Worm (Caenorhabditis elegans) whole organism, L2 larva: Measurements from ENCODE around the gene nlp-76.

Source experiments
- C34F6.9 ChIP-seq: fragments of 150-350 bp; optimal IDR thresholded peaks from 2 replicates; lab custom pipeline; 2014; ENCODE audit warnings: missing biosample characterization, missing genetic modification characterization
- Y55F3AM.14 ChIP-seq: fragments of 200-800 bp; sonication (Bioruptor generic); optimal IDR thresholded peaks from 2 replicates; lab custom pipeline; 2018; ENCODE audit warnings: mild to moderate bottlenecking, missing genetic modification characterization, missing compliant biosample characterization
- aly-2 ChIP-seq: fragments of 150-350 bp; optimal IDR thresholded peaks from 2 replicates; lab custom pipeline; 2014; ENCODE audit warnings: missing biosample characterization, missing genetic modification characterization
- ama-1 ChIP-seq: fragments of 150-350 bp; optimal IDR thresholded peaks from 2 replicates; lab custom pipeline; 2018; ENCODE audit warnings: inconsistent platforms
- blmp-1 ChIP-seq: sonication (generic microtip); optimal IDR thresholded peaks from 2 replicates; lab custom pipeline; 2017; ENCODE audit warnings: missing genetic modification characterization, mild to moderate bottlenecking, missing compliant biosample characterization, antibody characterized with exemption, moderate library complexity; ENCODE audit not compliant: insufficient read depth
- crh-2 ChIP-seq: sonication (generic microtip); optimal IDR thresholded peaks from 2 replicates; lab custom pipeline; 2017; ENCODE audit warnings: missing biosample characterization, missing genetic modification characterization
- dmd-4 ChIP-seq: sonication (generic microtip); optimal IDR thresholded peaks from 2 replicates; lab custom pipeline; 2017; ENCODE audit warnings: missing biosample characterization, missing genetic modification characterization
- egl-27 ChIP-seq: sonication (generic microtip); optimal IDR thresholded peaks from 3 replicates; lab custom pipeline; 2017; ENCODE audit warnings: missing biosample characterization, missing genetic modification reagents, missing genetic modification characterization
- elt-3 ChIP-seq: sonication (generic microtip); optimal IDR thresholded peaks from 2 replicates; lab custom pipeline; 2017; ENCODE audit warnings: missing biosample characterization, missing genetic modification characterization
- fos-1 ChIP-seq: fragments of 150-350 bp; optimal IDR thresholded peaks from 2 replicates; lab custom pipeline; 2014; ENCODE audit warnings: missing biosample characterization, missing genetic modification characterization
- lin-11 ChIP-seq: fragments of 150-350 bp; sonication (generic microtip); optimal IDR thresholded peaks from 2 replicates; lab custom pipeline; 2014; ENCODE audit warnings: missing biosample characterization, missing genetic modification characterization, inconsistent platforms, mixed read lengths
- lin-13 ChIP-seq: fragments of 150-350 bp; optimal IDR thresholded peaks from 2 replicates; lab custom pipeline; 2014; ENCODE audit warnings: missing biosample characterization, missing genetic modification reagents, missing genetic modification characterization
- lsy-2 ChIP-seq, 2 experiments: fragments of 150-350 bp in 1 of 2; sonication (generic microtip) in 1 of 2; optimal IDR thresholded peaks; 2 replicates each; lab custom pipeline; 2014 to 2017; ENCODE audit warnings: missing biosample characterization in 2 of 2, missing genetic modification characterization in 2 of 2
- mab-5 ChIP-seq: fragments of 150-350 bp; optimal IDR thresholded peaks from 2 replicates; lab custom pipeline; 2014; ENCODE audit warnings: missing biosample characterization, missing genetic modification characterization
- mbf-1 ChIP-seq: sonication (generic microtip); optimal IDR thresholded peaks from 2 replicates; lab custom pipeline; 2017; ENCODE audit warnings: missing biosample characterization, missing genetic modification characterization
- mdl-1 ChIP-seq, 2 experiments: fragments of 150-350 bp in 1 of 2; sonication (generic microtip) in 1 of 2; optimal IDR thresholded peaks; 2 replicates each; lab custom pipeline; 2017; ENCODE audit warnings: missing biosample characterization in 2 of 2, missing genetic modification characterization in 2 of 2
- nhr-11 ChIP-seq: fragments of 150-350 bp; optimal IDR thresholded peaks from 2 replicates; lab custom pipeline; 2014; ENCODE audit warnings: missing biosample characterization, missing genetic modification characterization
- nhr-12 ChIP-seq: fragments of 150-350 bp; optimal IDR thresholded peaks from 2 replicates; lab custom pipeline; 2014; ENCODE audit warnings: missing biosample characterization, missing genetic modification characterization
- nhr-129 ChIP-seq: fragments of 150-350 bp; optimal IDR thresholded peaks from 2 replicates; lab custom pipeline; 2014; ENCODE audit warnings: missing biosample characterization, missing genetic modification characterization
- nhr-23 ChIP-seq: fragments of 150-350 bp; optimal IDR thresholded peaks from 2 replicates; lab custom pipeline; 2014; ENCODE audit warnings: missing biosample characterization, missing genetic modification reagents, missing genetic modification characterization
- nhr-237 ChIP-seq: fragments of 150-350 bp; optimal IDR thresholded peaks from 2 replicates; lab custom pipeline; 2014; ENCODE audit warnings: missing biosample characterization, missing genetic modification characterization
- nhr-25 ChIP-seq: fragments of 150-350 bp; sonication (generic microtip); optimal IDR thresholded peaks from 3 replicates; lab custom pipeline; 2014; ENCODE audit warnings: missing biosample characterization, missing genetic modification characterization
- nhr-6 ChIP-seq: fragments of 150-350 bp; optimal IDR thresholded peaks from 2 replicates; lab custom pipeline; 2014; ENCODE audit warnings: missing biosample characterization, missing genetic modification characterization
- peb-1 ChIP-seq: fragments of 150-350 bp; optimal IDR thresholded peaks from 2 replicates; lab custom pipeline; 2014; ENCODE audit warnings: missing biosample characterization, missing genetic modification characterization
- sem-4 ChIP-seq: fragments of 150-350 bp; optimal IDR thresholded peaks from 2 replicates; lab custom pipeline; 2014; ENCODE audit warnings: missing biosample characterization, missing genetic modification reagents, missing genetic modification characterization
- skn-1 ChIP-seq: sonication (generic microtip); optimal IDR thresholded peaks from 2 replicates; lab custom pipeline; 2017; ENCODE audit warnings: missing biosample characterization, missing genetic modification characterization
- sma-3 ChIP-seq: sonication (generic microtip); optimal IDR thresholded peaks from 2 replicates; lab custom pipeline; 2016; ENCODE audit warnings: missing genetic modification reagents, missing genetic modification characterization, missing compliant biosample characterization
- sma-9 ChIP-seq, 2 experiments: fragments of 150-350 bp in 1 of 2; sonication (generic microtip) in 1 of 2; optimal IDR thresholded peaks; 2 replicates each; lab custom pipeline; 2014 to 2016; ENCODE audit warnings: missing genetic modification characterization in 2 of 2, mild to moderate bottlenecking in 1 of 2, missing biosample characterization in 1 of 2, missing compliant biosample characterization in 1 of 2, missing genetic modification reagents in 1 of 2, moderate library complexity in 1 of 2
- snpc-4 ChIP-seq: fragments of 150-350 bp; optimal IDR thresholded peaks from 2 replicates; lab custom pipeline; 2014; ENCODE audit warnings: missing biosample characterization, missing genetic modification characterization
- unc-39 ChIP-seq: fragments of 150-350 bp; optimal IDR thresholded peaks from 2 replicates; lab custom pipeline; 2014; ENCODE audit warnings: missing biosample characterization, missing genetic modification characterization
- unc-62 ChIP-seq: fragments of 150-350 bp; optimal IDR thresholded peaks from 2 replicates; lab custom pipeline; 2014; ENCODE audit warnings: missing biosample characterization, missing genetic modification reagents, missing genetic modification characterization
- zag-1 ChIP-seq: fragments of 150-350 bp; optimal IDR thresholded peaks from 2 replicates; lab custom pipeline; 2014; ENCODE audit warnings: missing biosample characterization, missing genetic modification characterization
- ztf-1 ChIP-seq: fragments of 200-800 bp; sonication (Bioruptor generic); conservative IDR thresholded peaks from 2 replicates; pipeline ENCODE4 v1.3.6; 2022; ENCODE audit warnings: missing genetic modification characterization, missing compliant biosample characterization
- ztf-4 ChIP-seq: fragments of 150-350 bp; optimal IDR thresholded peaks from 2 replicates; lab custom pipeline; 2014; ENCODE audit warnings: missing biosample characterization, missing genetic modification characterization

Gene nlp-76

DNA sequence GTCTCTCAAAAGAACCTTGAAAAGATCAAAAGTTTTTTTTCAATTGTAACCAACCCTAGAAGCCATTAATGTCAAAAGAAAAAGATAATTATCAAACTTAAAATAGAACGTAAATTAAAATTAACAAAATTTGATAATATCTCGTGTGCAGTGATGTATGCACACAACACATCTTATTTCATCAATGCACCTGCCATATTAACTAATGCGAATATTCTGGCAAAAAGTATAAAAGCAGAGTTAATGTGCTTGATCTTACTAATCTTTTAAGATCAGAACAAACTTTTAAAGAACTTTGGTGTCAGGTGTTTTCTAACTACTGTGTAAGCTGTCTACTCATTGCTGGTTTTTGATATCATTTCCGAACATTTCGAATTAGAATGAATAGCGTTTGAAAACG is 39.0 kb upstream of the nlp-76 start:
- TF ChIP-seq lsy-2 (tag; optimal IDR thresholded peaks at IDR 0.05; lab: Kevin White, UChicago) (no peak), zag-1 (tag; lab: Kevin White, UChicago) (no peak), ztf-4 (tag; lab: Kevin White, UChicago) (no peak), aly-2 (tag; lab: Kevin White, UChicago) (no peak), mdl-1 (tag; optimal IDR thresholded peaks at IDR 0.05; lab: Kevin White, UChicago) (no peak), elt-3 (no peak), sma-3 (no peak), unc-62 (GFP tag; lab: Kevin White, UChicago) (no peak)

DNA sequence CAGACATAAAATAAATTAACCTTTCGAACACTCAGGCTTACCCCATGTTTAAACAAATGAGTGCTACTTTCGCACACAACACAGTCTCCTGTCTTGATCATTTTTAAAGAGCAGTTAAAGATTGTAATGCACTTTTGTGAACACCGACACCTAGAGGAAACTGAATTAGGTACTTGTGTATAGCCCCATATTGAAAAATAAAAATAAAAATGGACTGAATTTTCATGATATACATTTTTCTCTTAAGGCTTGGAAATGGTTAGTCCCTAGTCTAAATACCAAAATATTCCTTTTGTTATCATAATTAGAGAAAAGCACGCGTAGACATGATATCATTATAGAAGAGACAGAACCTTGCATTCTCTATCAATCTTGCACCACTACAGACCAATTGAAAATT is 38.3 kb upstream of the nlp-76 start, which contains the start of gene nhr-214:
Gene nhr-214, minus strand, starts transcription at position 101 of the 400 bp plus-strand sequence.
- TF ChIP-seq mab-5 (no peak), ztf-4 (tag; lab: Kevin White, UChicago) (no peak), blmp-1 (tag; lab: Kevin White, UChicago) (no peak), C34F6.9 (tag; lab: Kevin White, UChicago) (no peak), nhr-23 (no peak), ama-1 (lab: Kevin White, UChicago) (no peak), dmd-4 (tag; lab: Kevin White, UChicago) (no peak), peb-1 (tag; lab: Kevin White, UChicago) (no peak), sma-9 (GFP tag; optimal IDR thresholded peaks at IDR 0.05; lab: Kevin White, UChicago) (no peak), sma-9 (tag; optimal IDR thresholded peaks at IDR 0.05; lab: Kevin White, UChicago) (no peak), lin-13 (no peak), nhr-12 (tag; lab: Kevin White, UChicago) (no peak), nhr-237 (tag; lab: Kevin White, UChicago) (no peak), ztf-1 (GFP tag; lab: Robert Waterston, UW) (no peak), snpc-4 (tag; lab: Kevin White, UChicago) (no peak), egl-27 (tag; lab: Kevin White, UChicago) (no peak), nhr-6 (tag; lab: Kevin White, UChicago) (no peak), lin-11 (tag; lab: Kevin White, UChicago) (no peak), nhr-129 (tag; lab: Kevin White, UChicago) (no peak), skn-1 (tag; lab: Kevin White, UChicago) (no peak), mbf-1 (tag; lab: Kevin White, UChicago) (no peak)
- TF ChIP-seq, all 48 proteins: peak for 0

DNA sequence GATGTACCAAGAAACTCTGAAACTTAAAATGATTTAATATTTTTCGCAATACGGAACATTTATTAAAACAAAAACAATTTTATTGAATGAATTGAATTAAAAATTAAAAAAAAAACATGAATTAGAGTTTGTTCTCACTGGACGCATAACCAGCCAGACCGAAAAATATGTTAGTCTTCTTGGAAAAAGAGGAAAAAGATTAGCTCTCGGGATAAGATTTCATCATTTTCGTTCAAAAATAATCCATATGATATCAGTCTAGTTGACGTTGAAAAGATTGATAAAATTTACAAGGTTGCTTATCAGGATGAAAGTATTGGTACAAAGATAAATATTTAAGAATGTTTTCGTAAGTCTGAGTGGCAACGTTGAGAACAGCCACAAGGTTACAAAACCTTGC is 36.8 kb upstream of the nlp-76 start, which contains the start of gene nhr-26:
Gene nhr-26, minus strand, starts transcription at position 10 of the 400 bp plus-strand sequence.
- TF ChIP-seq nhr-11 (no peak), blmp-1 (tag; lab: Kevin White, UChicago) (no peak), sem-4 (no peak), Y55F3AM.14 (GFP tag; lab: Kevin White, UChicago) (no peak), nhr-25 (tag; lab: Kevin White, UChicago) (no peak), unc-39 (tag; lab: Kevin White, UChicago) (no peak), unc-62 (GFP tag; lab: Kevin White, UChicago) (no peak), lin-13 (no peak), nhr-12 (tag; lab: Kevin White, UChicago) (no peak), nhr-237 (tag; lab: Kevin White, UChicago) (no peak), fos-1 (tag; lab: Kevin White, UChicago) (no peak), lsy-2 (tag; optimal IDR thresholded peaks at IDR 0.05; lab: Kevin White, UChicago) (no peak), C34F6.9 (tag; lab: Kevin White, UChicago) (no peak), crh-2 (tag; lab: Kevin White, UChicago) (no peak)

DNA sequence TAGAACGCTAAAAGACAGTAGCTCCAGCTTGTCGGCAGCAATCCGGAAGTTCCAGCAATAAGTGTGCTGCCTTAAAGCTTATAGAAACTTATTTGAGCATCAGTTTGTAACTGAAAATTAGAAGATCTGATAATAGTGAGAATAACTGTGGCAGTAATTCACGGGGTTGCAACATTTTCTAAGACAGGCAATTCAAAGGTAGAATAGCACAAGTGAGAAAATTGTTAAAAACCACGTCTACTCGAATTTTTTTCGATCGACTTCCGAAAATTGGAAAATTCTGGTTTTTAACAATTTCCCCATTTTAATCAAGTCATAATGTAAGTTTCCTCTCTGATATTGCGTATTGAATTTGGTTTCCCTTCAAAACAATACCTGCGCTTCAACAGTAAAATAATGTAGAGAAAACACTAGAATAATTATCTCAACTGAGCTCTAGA is 29.5 kb upstream of the nlp-76 start:
- TF ChIP-seq crh-2 (tag; lab: Kevin White, UChicago) = peak; percentile 27
- TF ChIP-seq sma-9 (GFP tag; optimal IDR thresholded peaks at IDR 0.05; lab: Kevin White, UChicago) = peak; percentile 21
- TF ChIP-seq sma-9 (tag; optimal IDR thresholded peaks at IDR 0.05; lab: Kevin White, UChicago) = no peak
- TF ChIP-seq zag-1 (tag; lab: Kevin White, UChicago) = no peak
- TF ChIP-seq lin-13 = peak; percentile 42
